Fruit fly (Drosophila melanogaster) Kc167 (cell line): ENCODE results near the gene CG14321.

Experiments used
- Myc ChIP-seq: fragments of >200 bp; optimal IDR thresholded peaks from 2 replicates; lab custom pipeline; 2017; ENCODE audit warnings: missing external identifiers
- psq ChIP-seq: fragments of >200 bp; optimal IDR thresholded peaks from 2 replicates; lab custom pipeline; 2017; ENCODE audit warnings: missing external identifiers

DNA sequence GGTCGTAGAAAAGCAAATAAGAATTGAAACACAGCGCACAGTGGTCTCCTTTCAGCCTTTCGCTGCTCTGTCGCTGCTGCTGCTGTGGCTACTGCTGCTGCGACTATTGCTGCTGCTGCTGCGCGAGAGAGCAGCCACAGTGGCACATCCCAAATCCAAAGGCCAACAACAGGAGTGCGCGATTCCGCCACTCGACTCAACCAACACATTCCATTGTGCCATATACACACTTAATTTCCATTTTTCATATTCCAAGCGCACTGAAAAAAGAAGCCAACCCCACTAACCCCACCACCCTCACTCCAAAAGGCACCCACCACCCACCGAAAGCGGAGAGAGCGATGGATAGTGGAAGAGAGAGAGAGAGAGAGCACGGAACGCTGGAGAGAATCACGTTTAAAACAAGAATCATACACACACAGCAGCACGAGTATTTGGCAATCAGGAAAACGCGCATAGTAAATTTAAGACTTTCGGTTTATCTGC lies 42.7 kb downstream of the CG14321 start:
- no peak for TF ChIP-seq Myc (lab: Kevin White, UChicago)
- TF ChIP-seq psq (lab: Kevin White, UChicago): no peak
